Worm (Caenorhabditis elegans) whole organism, L2 larva: ENCODE measurements around the gene F32E10.9.

ENCODE experiments used
- F13H6.1 ChIP-seq: sonication (generic microtip); optimal IDR thresholded peaks from 2 replicates; lab custom pipeline; 2016; ENCODE audit warnings: missing genetic modification characterization, missing compliant biosample characterization
- aly-2 ChIP-seq: fragments of 150-350 bp; optimal IDR thresholded peaks from 2 replicates; lab custom pipeline; 2014; ENCODE audit warnings: missing biosample characterization, missing genetic modification characterization
- ama-1 ChIP-seq: fragments of 150-350 bp; optimal IDR thresholded peaks from 2 replicates; lab custom pipeline; 2018; ENCODE audit warnings: inconsistent platforms
- blmp-1 ChIP-seq: sonication (generic microtip); optimal IDR thresholded peaks from 2 replicates; lab custom pipeline; 2017; ENCODE audit warnings: missing genetic modification characterization, mild to moderate bottlenecking, missing compliant biosample characterization, antibody characterized with exemption, moderate library complexity; ENCODE audit not compliant: insufficient read depth
- egl-27 ChIP-seq: sonication (generic microtip); optimal IDR thresholded peaks from 3 replicates; lab custom pipeline; 2017; ENCODE audit warnings: missing biosample characterization, missing genetic modification reagents, missing genetic modification characterization
- lin-11 ChIP-seq: fragments of 150-350 bp; sonication (generic microtip); optimal IDR thresholded peaks from 2 replicates; lab custom pipeline; 2014; ENCODE audit warnings: missing biosample characterization, missing genetic modification characterization, inconsistent platforms, mixed read lengths
- nhr-23 ChIP-seq: fragments of 150-350 bp; optimal IDR thresholded peaks from 2 replicates; lab custom pipeline; 2014; ENCODE audit warnings: missing biosample characterization, missing genetic modification reagents, missing genetic modification characterization
- nhr-25 ChIP-seq: fragments of 150-350 bp; sonication (generic microtip); optimal IDR thresholded peaks from 3 replicates; lab custom pipeline; 2014; ENCODE audit warnings: missing biosample characterization, missing genetic modification characterization
- nhr-77 ChIP-seq: fragments of 150-350 bp; optimal IDR thresholded peaks from 2 replicates; lab custom pipeline; 2014; ENCODE audit warnings: missing biosample characterization, missing genetic modification characterization
- sma-9 ChIP-seq, 2 experiments: fragments of 150-350 bp in 1 of 2; sonication (generic microtip) in 1 of 2; optimal IDR thresholded peaks; 2 replicates each; lab custom pipeline; 2014 to 2016; ENCODE audit warnings: missing genetic modification characterization in 2 of 2, mild to moderate bottlenecking in 1 of 2, missing biosample characterization in 1 of 2, missing compliant biosample characterization in 1 of 2, missing genetic modification reagents in 1 of 2, moderate library complexity in 1 of 2
- unc-39 ChIP-seq: fragments of 150-350 bp; optimal IDR thresholded peaks from 2 replicates; lab custom pipeline; 2014; ENCODE audit warnings: missing biosample characterization, missing genetic modification characterization
- unc-62 ChIP-seq: fragments of 150-350 bp; optimal IDR thresholded peaks from 2 replicates; lab custom pipeline; 2014; ENCODE audit warnings: missing biosample characterization, missing genetic modification reagents, missing genetic modification characterization

DNA sequence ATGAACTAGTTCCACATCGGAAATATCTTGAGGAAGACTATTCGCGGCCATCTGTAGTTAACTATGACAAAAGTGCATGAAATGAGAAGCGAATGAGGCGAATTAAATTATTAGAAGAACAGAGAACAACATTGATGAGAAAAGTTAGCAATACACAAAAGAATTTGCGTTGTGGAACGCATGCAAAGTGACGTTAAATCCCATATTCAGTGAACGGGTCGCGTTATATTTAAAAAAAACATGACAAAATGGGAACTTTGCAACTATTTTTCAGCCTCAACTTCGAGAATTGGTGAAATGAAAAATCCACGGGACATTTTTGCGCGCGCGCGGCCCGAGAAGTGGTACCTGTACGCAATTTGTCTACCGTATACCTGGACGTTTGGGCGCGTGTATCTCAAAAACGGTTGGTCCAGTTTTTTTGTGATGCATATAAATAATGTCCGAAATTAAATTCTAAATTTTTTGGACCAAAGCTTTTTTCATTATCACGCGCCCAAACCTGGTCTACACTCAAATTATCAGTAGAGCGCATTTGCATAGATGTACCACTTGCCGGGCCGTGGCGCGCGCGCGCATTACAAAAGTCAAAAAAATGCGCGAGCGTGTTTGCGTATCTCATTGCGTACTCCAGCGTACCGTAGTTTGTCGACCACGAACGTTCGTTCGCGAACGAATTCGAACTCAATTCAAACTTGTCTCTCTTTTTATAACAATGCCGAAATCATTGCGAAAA, 15.7 kb downstream of the F32E10.9 start, which contains the start of the genes cdd-2 and oef-1:
- TF ChIP-seq nhr-25 (tag; lab: Kevin White, UChicago): no peak
- TF ChIP-seq lin-11 (tag; lab: Kevin White, UChicago): no peak
- TF ChIP-seq sma-9 (GFP tag; optimal IDR thresholded peaks at IDR 0.05; lab: Kevin White, UChicago): no peak
- no peak for TF ChIP-seq sma-9 (tag; optimal IDR thresholded peaks at IDR 0.05; lab: Kevin White, UChicago)
- no peak for TF ChIP-seq F13H6.1 (tag; lab: Kevin White, UChicago)
- TF ChIP-seq ama-1 (lab: Kevin White, UChicago): no peak
- TF ChIP-seq nhr-77 (tag; lab: Kevin White, UChicago): no peak
- no peak for TF ChIP-seq nhr-23
- no peak for TF ChIP-seq unc-62
- no peak for TF ChIP-seq egl-27 (tag; lab: Kevin White, UChicago)
- no peak for TF ChIP-seq aly-2 (tag; lab: Kevin White, UChicago)
- TF ChIP-seq unc-39 (tag; lab: Kevin White, UChicago): no peak
- TF ChIP-seq blmp-1 (tag; lab: Kevin White, UChicago): no peak
